Worm (Caenorhabditis elegans) whole organism, mixed stage, embryonic: ENCODE results near the gene C05G5.2.

Experiments used
- M03D4.4 ChIP-seq: sonication (generic microtip); optimal IDR thresholded peaks from 2 replicates; lab custom pipeline; 2017; ENCODE audit warnings: mild to moderate bottlenecking, missing genetic modification characterization, missing compliant biosample characterization
- ceh-83 ChIP-seq: fragments of 200-800 bp; sonication (Bioruptor generic); optimal IDR thresholded peaks from 2 replicates; lab custom pipeline; 2018; ENCODE audit warnings: mild to moderate bottlenecking, missing genetic modification characterization, missing compliant biosample characterization
- elt-1 ChIP-seq: sonication (generic microtip); optimal IDR thresholded peaks from 2 replicates; lab custom pipeline; 2017; ENCODE audit warnings: missing genetic modification characterization, mild to moderate bottlenecking, missing compliant biosample characterization, antibody characterized with exemption, moderate library complexity, borderline replicate concordance; ENCODE audit not compliant: insufficient read depth
- flh-1 ChIP-seq: fragments of 200-800 bp; sonication (Bioruptor generic); optimal IDR thresholded peaks from 2 replicates; lab custom pipeline; 2018; ENCODE audit warnings: mild to moderate bottlenecking, missing genetic modification characterization, moderate library complexity, missing compliant biosample characterization
- lsy-2 ChIP-seq: fragments of 150-350 bp; optimal IDR thresholded peaks from 2 replicates; lab custom pipeline; 2014; ENCODE audit warnings: missing biosample characterization, missing genetic modification characterization
- mab-5 ChIP-seq: fragments of 150-350 bp; optimal IDR thresholded peaks from 2 replicates; lab custom pipeline; 2014; ENCODE audit warnings: missing biosample characterization, missing genetic modification characterization
- nhr-237 ChIP-seq: fragments of 150-350 bp; optimal IDR thresholded peaks from 2 replicates; lab custom pipeline; 2014; ENCODE audit warnings: missing biosample characterization, missing genetic modification characterization
- nhr-28 ChIP-seq: fragments of 150-350 bp; optimal IDR thresholded peaks from 2 replicates; lab custom pipeline; 2014; ENCODE audit warnings: missing biosample characterization, missing genetic modification characterization
- pha-4 ChIP-seq: fragments of 150-350 bp; optimal IDR thresholded peaks from 2 replicates; lab custom pipeline; 2018; ENCODE audit warnings: missing biosample characterization, missing genetic modification reagents, missing genetic modification characterization
- snpc-4 ChIP-seq: fragments of 150-350 bp; optimal IDR thresholded peaks from 2 replicates; lab custom pipeline; 2014; ENCODE audit warnings: missing biosample characterization, missing genetic modification characterization
- unc-62 ChIP-seq: fragments of 150-350 bp; optimal IDR thresholded peaks from 2 replicates; lab custom pipeline; 2014; ENCODE audit warnings: missing biosample characterization, missing genetic modification reagents, missing genetic modification characterization

- TF ChIP-seq pha-4, result no peak
- TF ChIP-seq unc-62 (GFP tag; lab: Kevin White, UChicago), result no peak
- TF ChIP-seq M03D4.4 (tag; lab: Kevin White, UChicago), result no peak
- no peak for TF ChIP-seq mab-5 (tag; lab: Kevin White, UChicago)
- TF ChIP-seq ceh-83 (GFP tag; lab: Kevin White, UChicago), result no peak
- TF ChIP-seq lsy-2 (tag; lab: Kevin White, UChicago), result no peak
- TF ChIP-seq nhr-237 (tag; lab: Kevin White, UChicago), result no peak
- TF ChIP-seq nhr-28 (tag; lab: Kevin White, UChicago), result no peak
- no peak for TF ChIP-seq flh-1 (GFP tag; lab: Kevin White, UChicago)
- TF ChIP-seq snpc-4, result no peak
- no peak for TF ChIP-seq elt-1
Observed at ce11 chrX:14743210-14743609, 3.9 kb upstream of the C05G5.2 start.
